Fruit fly (Drosophila melanogaster) whole organism, embryonic: ENCODE results near the gene CG1161.

Source experiments
- CG10462 ChIP-seq: fragments of 200-800 bp; sonication (Bioruptor generic); optimal IDR thresholded peaks from 2 replicates; lab custom pipeline; 2016; ENCODE audit warnings: missing biosample characterization, missing genetic modification characterization
- CG10959 ChIP-seq: fragments of 200-800 bp; sonication (Bioruptor generic); IDR thresholded peaks from 2 replicates; pipeline ENCODE4 v1.3.6; 2022; ENCODE audit warnings: missing biosample characterization, missing genetic modification characterization
- CG12236 ChIP-seq: fragments of 200-800 bp; sonication (Bioruptor generic); optimal IDR thresholded peaks from 2 replicates; lab custom pipeline; 2016; ENCODE audit warnings: missing biosample characterization, missing genetic modification characterization
- CG12391 ChIP-seq: fragments of 200-800 bp; sonication (Bioruptor generic); optimal IDR thresholded peaks from 3 replicates; lab custom pipeline; 2018; ENCODE audit warnings: missing biosample characterization, mild to moderate bottlenecking, missing genetic modification characterization, moderate library complexity
- CG13287 ChIP-seq: fragments of 200-800 bp; sonication (Bioruptor generic); IDR thresholded peaks from 2 replicates; pipeline ENCODE4 v1.3.6; 2022; ENCODE audit warnings: missing biosample characterization, missing genetic modification characterization; ENCODE audit not compliant: partially characterized antibody
- CG13775 ChIP-seq: fragments of 200-800 bp; sonication (Bioruptor generic); optimal IDR thresholded peaks from 3 replicates; lab custom pipeline; 2017; ENCODE audit warnings: missing biosample characterization, mild to moderate bottlenecking, missing genetic modification characterization
- CG13894 ChIP-seq: fragments of 200-800 bp; sonication (Bioruptor generic); optimal IDR thresholded peaks from 3 replicates; lab custom pipeline; 2018; ENCODE audit warnings: missing biosample characterization, mild to moderate bottlenecking, missing genetic modification characterization, moderate library complexity
- CG14441 ChIP-seq: fragments of 200-800 bp; sonication (Bioruptor generic); IDR thresholded peaks from 2 replicates; pipeline ENCODE4 v1.3.6; 2022; ENCODE audit warnings: missing biosample characterization, missing genetic modification characterization
- CG15696 ChIP-seq: fragments of 200-800 bp; sonication (Bioruptor generic); optimal IDR thresholded peaks from 2 replicates; lab custom pipeline; 2019; ENCODE audit warnings: missing biosample characterization, mild to moderate bottlenecking, missing genetic modification characterization, moderate library complexity
- CG1602 ChIP-seq: fragments of 200-800 bp; sonication (Bioruptor generic); optimal IDR thresholded peaks from 3 replicates; lab custom pipeline; 2016; ENCODE audit warnings: missing biosample characterization, missing genetic modification characterization
- CG16863 ChIP-seq: fragments of 200-800 bp; sonication (Bioruptor generic); optimal IDR thresholded peaks from 3 replicates; lab custom pipeline; 2016; ENCODE audit warnings: missing biosample characterization, missing genetic modification characterization
- CG17829 ChIP-seq: fragments of 200-800 bp; optimal IDR thresholded peaks from 2 replicates; lab custom pipeline; 2019; ENCODE audit warnings: missing biosample characterization, mild to moderate bottlenecking, missing genetic modification characterization, moderate library complexity
- CG32767 ChIP-seq: fragments of 200-800 bp; sonication (Bioruptor generic); IDR thresholded peaks from 2 replicates; pipeline ENCODE4 v1.3.6; 2022; ENCODE audit warnings: missing biosample characterization, missing genetic modification characterization
- CG4328 ChIP-seq: fragments of 200-800 bp; sonication (Bioruptor generic); optimal IDR thresholded peaks from 3 replicates; lab custom pipeline; 2017; ENCODE audit warnings: missing biosample characterization, missing genetic modification reagents, missing genetic modification characterization
- CG5245 ChIP-seq: fragments of 200-800 bp; sonication (Bioruptor generic); optimal IDR thresholded peaks from 3 replicates; lab custom pipeline; 2016; ENCODE audit warnings: missing biosample characterization, missing genetic modification characterization
- CG6683 ChIP-seq: fragments of 200-800 bp; sonication (Bioruptor generic); optimal IDR thresholded peaks from 2 replicates; lab custom pipeline; 2017; ENCODE audit warnings: missing biosample characterization, mild to moderate bottlenecking, missing genetic modification characterization, missing genetic modification reagents
- CG6689 ChIP-seq: fragments of 200-800 bp; sonication (Bioruptor generic); IDR thresholded peaks from 2 replicates; pipeline ENCODE4 v1.3.6; 2022; ENCODE audit warnings: missing biosample characterization, missing genetic modification characterization
- CG8281 ChIP-seq: fragments of 200-800 bp; sonication (Bioruptor generic); optimal IDR thresholded peaks from 2 replicates; lab custom pipeline; 2018; ENCODE audit warnings: missing biosample characterization, mild to moderate bottlenecking, missing genetic modification characterization, moderate library complexity
- CG8924 ChIP-seq: fragments of 200-800 bp; optimal IDR thresholded peaks from 3 replicates; lab custom pipeline; 2019; ENCODE audit warnings: missing biosample characterization, mild to moderate bottlenecking, missing genetic modification characterization, moderate library complexity
- D19B ChIP-seq: fragments of 200-800 bp; sonication (Bioruptor generic); optimal IDR thresholded peaks from 2 replicates; lab custom pipeline; 2017; ENCODE audit warnings: missing biosample characterization, mild to moderate bottlenecking, missing genetic modification characterization
- Fer3 ChIP-seq: fragments of 200-800 bp; sonication (Bioruptor generic); optimal IDR thresholded peaks from 2 replicates; lab custom pipeline; 2018; ENCODE audit warnings: missing biosample characterization, mild to moderate bottlenecking, missing genetic modification characterization, moderate library complexity
- Hmx ChIP-seq: fragments of 200-800 bp; sonication (Bioruptor generic); optimal IDR thresholded peaks from 2 replicates; lab custom pipeline; 2016; ENCODE audit warnings: missing biosample characterization, missing genetic modification characterization
- Lim3 ChIP-seq: fragments of 200-800 bp; sonication (Bioruptor generic); IDR thresholded peaks from 2 replicates; pipeline ENCODE4 v1.3.6; 2022; ENCODE audit warnings: missing biosample characterization, missing genetic modification characterization
- MESR4 ChIP-seq: fragments of 200-800 bp; sonication (Bioruptor generic); optimal IDR thresholded peaks from 2 replicates; lab custom pipeline; 2018; ENCODE audit warnings: missing biosample characterization, mild to moderate bottlenecking, missing genetic modification characterization, moderate library complexity
- Nf-YA ChIP-seq: fragments of 200-800 bp; sonication (Bioruptor generic); IDR thresholded peaks from 2 replicates; pipeline ENCODE4 v1.3.6; 2022; ENCODE audit warnings: missing biosample characterization, missing genetic modification characterization
- Trl ChIP-seq, 3 experiments: fragments of >200 bp in 2 of 3; fragments of 200-800 bp in 1 of 3; sonication (Bioruptor generic) in 1 of 3; optimal IDR thresholded peaks; 2 replicates in 1 of 3; 3 replicates in 2 of 3; lab custom pipeline; 2016 to 2017; ENCODE audit warnings: missing biosample characterization in 1 of 3, missing genetic modification characterization in 1 of 3
- YL-1 ChIP-seq: fragments of 200-800 bp; sonication (Bioruptor generic); optimal IDR thresholded peaks from 3 replicates; lab custom pipeline; 2017; ENCODE audit warnings: missing biosample characterization, mild to moderate bottlenecking, missing genetic modification characterization
- ap ChIP-seq: fragments of 200-800 bp; sonication (Bioruptor generic); IDR thresholded peaks from 2 replicates; pipeline ENCODE4 v1.3.6; 2022; ENCODE audit warnings: missing biosample characterization, missing genetic modification characterization
- bowl ChIP-seq: fragments of 200-800 bp; sonication (Bioruptor generic); IDR thresholded peaks from 2 replicates; pipeline ENCODE4 v1.3.6; 2022; ENCODE audit warnings: missing biosample characterization, missing genetic modification characterization
- cad ChIP-seq: fragments of >200 bp; optimal IDR thresholded peaks from 2 replicates; lab custom pipeline; 2017; ENCODE audit warnings: missing biosample characterization, missing genetic modification characterization
- caup ChIP-seq: fragments of 200-800 bp; sonication (Bioruptor generic); optimal IDR thresholded peaks from 3 replicates; lab custom pipeline; 2017; ENCODE audit warnings: missing biosample characterization, mild to moderate bottlenecking, missing genetic modification characterization, moderate library complexity; ENCODE audit not compliant: severe bottlenecking
- chm ChIP-seq: fragments of 200-800 bp; sonication (Bioruptor generic); IDR thresholded peaks from 2 replicates; pipeline ENCODE4 v1.3.6; 2022; ENCODE audit warnings: missing biosample characterization, missing genetic modification characterization
- chn ChIP-seq: fragments of 200-800 bp; sonication (Bioruptor generic); optimal IDR thresholded peaks from 2 replicates; lab custom pipeline; 2016; ENCODE audit warnings: missing biosample characterization, missing genetic modification characterization
- dimm ChIP-seq: fragments of 200-800 bp; sonication (Bioruptor generic); IDR thresholded peaks from 2 replicates; pipeline ENCODE4 v1.3.6; 2022; ENCODE audit warnings: missing biosample characterization, missing genetic modification characterization
- fd96Cb ChIP-seq: fragments of 200-800 bp; sonication (Bioruptor generic); optimal IDR thresholded peaks from 2 replicates; lab custom pipeline; 2018; ENCODE audit warnings: missing biosample characterization, mild to moderate bottlenecking, missing genetic modification characterization, moderate library complexity
- gem ChIP-seq: fragments of 200-800 bp; sonication (Bioruptor generic); optimal IDR thresholded peaks from 2 replicates; lab custom pipeline; 2019; ENCODE audit warnings: missing biosample characterization, mild to moderate bottlenecking, missing genetic modification characterization, moderate library complexity
- gsb ChIP-seq: fragments of 200-800 bp; sonication (Bioruptor generic); IDR thresholded peaks from 2 replicates; pipeline ENCODE4 v1.3.6; 2022; ENCODE audit warnings: missing biosample characterization, missing genetic modification characterization
- h ChIP-seq: fragments of >200 bp; optimal IDR thresholded peaks from 2 replicates; lab custom pipeline; 2017
- ham ChIP-seq: fragments of 200-800 bp; sonication (Bioruptor generic); IDR thresholded peaks from 2 replicates; pipeline ENCODE4 v1.3.6; 2022; ENCODE audit warnings: missing biosample characterization, missing genetic modification characterization
- hbn ChIP-seq: fragments of 200-800 bp; sonication (Bioruptor generic); IDR thresholded peaks from 2 replicates; pipeline ENCODE4 v1.3.6; 2022; ENCODE audit warnings: missing biosample characterization, missing genetic modification characterization; ENCODE audit not compliant: partially characterized antibody
- mld ChIP-seq: fragments of 200-800 bp; sonication (Bioruptor generic); IDR thresholded peaks from 3 replicates; pipeline ENCODE4 v1.3.6; 2022; ENCODE audit warnings: missing biosample characterization, missing genetic modification characterization; ENCODE audit not compliant: partially characterized antibody
- nom ChIP-seq: fragments of 200-800 bp; sonication (Bioruptor generic); optimal IDR thresholded peaks from 2 replicates; lab custom pipeline; 2017; ENCODE audit warnings: missing biosample characterization, missing genetic modification characterization, mild to moderate bottlenecking, moderate library complexity, missing genetic modification reagents
- pan ChIP-seq, 4 experiments: fragments of >200 bp in 3 of 4; fragments of 200-800 bp in 1 of 4; sonication (Bioruptor generic) in 1 of 4; optimal IDR thresholded peaks in 3 of 4; IDR thresholded peaks in 1 of 4; 2 replicates each; pipeline versions ENCODE4 v1.3.6 to Lab custom; 2017 to 2022; ENCODE audit warnings: missing biosample characterization in 2 of 4, missing genetic modification characterization in 2 of 4, mixed read lengths in 1 of 4
- pros ChIP-seq: fragments of 200-800 bp; sonication (Bioruptor generic); optimal IDR thresholded peaks from 3 replicates; lab custom pipeline; 2019; ENCODE audit warnings: missing biosample characterization, mild to moderate bottlenecking, missing genetic modification characterization, moderate library complexity
- ro ChIP-seq: fragments of 200-800 bp; sonication (Bioruptor generic); IDR thresholded peaks from 2 replicates; pipeline ENCODE4 v1.3.6; 2022; ENCODE audit warnings: missing biosample characterization, missing genetic modification characterization
- salm ChIP-seq: fragments of 200-800 bp; sonication (Bioruptor generic); optimal IDR thresholded peaks from 2 replicates; lab custom pipeline; 2018; ENCODE audit warnings: missing biosample characterization, mild to moderate bottlenecking, missing genetic modification characterization
- sug ChIP-seq: fragments of 200-800 bp; optimal IDR thresholded peaks from 2 replicates; lab custom pipeline; 2019; ENCODE audit warnings: missing biosample characterization, mild to moderate bottlenecking, missing genetic modification characterization, moderate library complexity
- yki ChIP-seq: fragments of >200 bp; optimal IDR thresholded peaks from 3 replicates; lab custom pipeline; 2018
- zen ChIP-seq: fragments of 200-800 bp; sonication (Bioruptor generic); optimal IDR thresholded peaks from 3 replicates; lab custom pipeline; 2018; ENCODE audit warnings: missing biosample characterization, mild to moderate bottlenecking, missing genetic modification characterization, moderate library complexity
- zen2 ChIP-seq: fragments of 200-800 bp; sonication (Bioruptor generic); IDR thresholded peaks from 3 replicates; pipeline ENCODE4 v1.3.6; 2022; ENCODE audit warnings: missing biosample characterization, missing genetic modification characterization; ENCODE audit not compliant: partially characterized antibody

The CG1161 gene

dm6 chr3R:5371563-5371962, 16.7 kb downstream of the CG1161 start, which contains the start of gene Polr2F (continued):
- TF ChIP-seq CG12236 (GFP tag; lab: Kevin White, UChicago) = peak; percentile 42
- TF ChIP-seq gsb (GFP tag; lab: Robert Waterston, UW) = peak; percentile 22; the same call in 1 of the 2 replicates
- peak; percentile 89 for TF ChIP-seq CG13894
- no peak for TF ChIP-seq salm (tag; lab: Kevin White, UChicago)
- peak; percentile 29 for TF ChIP-seq CG6683 (GFP tag; lab: Kevin White, UChicago)
- peak; percentile 79 for TF ChIP-seq sug (tag; lab: Kevin White, UChicago)
- TF ChIP-seq CG6689 = 0 out of 2 replicates have a peak, but pooled peaks have one; percentile 38
- peak; percentile 43; the same call in 1 of the 2 replicates for TF ChIP-seq ap (GFP tag; lab: Robert Waterston, UW)
- TF ChIP-seq D19B = peak; percentile 49
- no peak for TF ChIP-seq pros (GFP tag; lab: Kevin White, UChicago)
- peak; percentile 70 for TF ChIP-seq CG13287 (GFP tag; lab: Robert Waterston, UW)
- peak; percentile 54 for TF ChIP-seq CG14441 (GFP tag; lab: Robert Waterston, UW)
- peak; percentile 80 for TF ChIP-seq CG1602
- peak; percentile 38; the same call in 1 of the 2 replicates for TF ChIP-seq hbn (GFP tag; lab: Robert Waterston, UW)
- TF ChIP-seq Trl (optimal IDR thresholded peaks at IDR 0.05; lab: Kevin White, UChicago) = no peak
- peak; percentile 95 for TF ChIP-seq Trl (GFP tag; optimal IDR thresholded peaks at IDR 0.05; lab: Kevin White, UChicago)
- no peak for TF ChIP-seq zen2 (GFP tag; lab: Robert Waterston, UW)
- TF ChIP-seq CG32767 (GFP tag; lab: Robert Waterston, UW) = no peak
- TF ChIP-seq CG17829 (tag; lab: Kevin White, UChicago) = peak; percentile 79
- no peak for TF ChIP-seq h (lab: Kevin White, UChicago)
- peak; percentile 43; the same call in 1 of the 2 replicates for TF ChIP-seq ham
- peak; percentile 54 for TF ChIP-seq nom
- TF ChIP-seq yki (lab: Kevin White, UChicago) = no peak
- peak; percentile 93 for TF ChIP-seq YL-1 (GFP tag; lab: Kevin White, UChicago)
- TF ChIP-seq Fer3 (tag; lab: Kevin White, UChicago) = peak; percentile 77
- peak; percentile 79 for TF ChIP-seq CG12391 (tag; lab: Kevin White, UChicago)
- peak; percentile 76 for TF ChIP-seq CG16863
- TF ChIP-seq CG4328 (GFP tag; lab: Kevin White, UChicago) = peak; percentile 56
- no peak for TF ChIP-seq mld (GFP tag; lab: Robert Waterston, UW)
- peak; percentile 44 for TF ChIP-seq fd96Cb (tag; lab: Kevin White, UChicago)
- TF ChIP-seq zen (tag; lab: Kevin White, UChicago) = peak; percentile 80
- TF ChIP-seq CG10959 (GFP tag; lab: Robert Waterston, UW) = peak; percentile 38; the same call in 1 of the 2 replicates
- no peak for TF ChIP-seq CG8281
- peak; percentile 67 for TF ChIP-seq CG15696 (tag; lab: Kevin White, UChicago)
- TF ChIP-seq cad (GFP tag; lab: Kevin White, UChicago) = peak; percentile 81
- TF ChIP-seq Lim3 = no peak
- no peak for TF ChIP-seq Hmx (GFP tag; lab: Kevin White, UChicago)
- peak; percentile 69 for TF ChIP-seq chm (GFP tag; lab: Robert Waterston, UW)
- peak; percentile 93 for TF ChIP-seq chn (GFP tag; lab: Kevin White, UChicago)
- no peak for TF ChIP-seq bowl (GFP tag; lab: Robert Waterston, UW)
- no peak for TF ChIP-seq gem (tag; lab: Kevin White, UChicago)
- TF ChIP-seq CG5245 (GFP tag; lab: Kevin White, UChicago) = peak; percentile 81
- no peak for TF ChIP-seq pan (optimal IDR thresholded peaks at IDR 0.05; lab: Kevin White, UChicago)
- peak in 1 of 2 experiments; percentile 75 for TF ChIP-seq pan (GFP tag; optimal IDR thresholded peaks at IDR 0.05 in 1 of 2, IDR thresholded peaks at IDR 0.05 in 1 of 2)
- peak; percentile 64 for TF ChIP-seq CG13775 (GFP tag; lab: Kevin White, UChicago)
- TF ChIP-seq dimm (GFP tag; lab: Robert Waterston, UW) = no peak
- TF ChIP-seq ro = no peak
- TF ChIP-seq caup = peak; percentile 92
- peak; percentile 64 for TF ChIP-seq CG10462 (GFP tag; lab: Kevin White, UChicago)
- TF ChIP-seq Nf-YA (GFP tag; lab: Robert Waterston, UW) = no peak
- TF ChIP-seq CG8924 = peak; percentile 66
- peak; percentile 97 for TF ChIP-seq MESR4 (GFP tag; lab: Kevin White, UChicago)
